Fruit fly (Drosophila melanogaster): ENCODE results near the gene vanin-like.

vanin-like gene

dm6 chrX:6201459-6201858 lies 900 bp downstream of the vanin-like start:
- no peak for TF ChIP-seq her (GFP tag; optimal IDR thresholded peaks at IDR 0.05)
- TF ChIP-seq gro (GFP tag; optimal IDR thresholded peaks at IDR 0.05) = peak; percentile 14
- peak; percentile 98 for TF ChIP-seq exex (tag; optimal IDR thresholded peaks at IDR 0.05)
- no peak for TF ChIP-seq CG1024 (GFP tag; IDR thresholded peaks at IDR 0.05)

- TF ChIP-seq Dek (tag; optimal IDR thresholded peaks at IDR 0.05) (no peak), CG32772 (GFP tag; IDR thresholded peaks at IDR 0.05) (no peak), her (GFP tag; optimal IDR thresholded peaks at IDR 0.05) (no peak)
Measured at dm6 chrX:6199791-6200190, 2.6 kb downstream of the vanin-like start, which contains the start of gene CG43090. CG43090 (minus strand) TSS chrX:6199891.

DNA sequence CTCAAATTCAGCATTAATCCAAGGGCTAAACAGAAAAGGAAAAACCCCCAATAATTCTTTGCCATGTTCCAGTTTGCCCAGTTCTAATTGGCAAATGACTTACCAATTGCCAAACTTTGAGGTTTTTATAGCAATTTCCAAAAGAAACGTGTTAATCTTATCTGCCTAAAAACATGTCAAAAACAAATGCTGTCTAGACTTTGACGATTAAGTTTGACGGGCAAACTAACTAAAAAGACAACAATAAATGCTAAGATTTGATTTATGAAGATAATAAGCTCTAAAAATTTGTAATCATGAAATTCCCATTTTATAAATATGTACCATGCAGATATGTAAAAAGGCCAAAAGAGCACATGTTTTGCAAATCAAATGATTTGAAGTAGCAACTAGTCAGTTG lies 3.8 kb downstream of the vanin-like start, which contains the start of gene CG32751:
Gene CG32751, minus strand, starts transcription at position 101 of the 400 bp plus-strand sequence.
- TF ChIP-seq CG11504 (tag; optimal IDR thresholded peaks at IDR 0.05) (no peak), Taf1 (GFP tag; IDR thresholded peaks at IDR 0.05) (no peak), CG3163 (GFP tag; optimal IDR thresholded peaks at IDR 0.05) (no peak), CG10431 (GFP tag; optimal IDR thresholded peaks at IDR 0.05) (no peak), lbe (GFP tag; optimal IDR thresholded peaks at IDR 0.05) (no peak), CG15073 (GFP tag; optimal IDR thresholded peaks at IDR 0.05) (no peak), en (GFP tag; optimal IDR thresholded peaks at IDR 0.05) (no peak), Chrac-16 (GFP tag; optimal IDR thresholded peaks at IDR 0.05) (no peak), Bteb2 (GFP tag; optimal IDR thresholded peaks at IDR 0.05) (no peak), CG30431 (GFP tag; optimal IDR thresholded peaks at IDR 0.05) (no peak), CG14860 (GFP tag; IDR thresholded peaks at IDR 0.05; ENCODE audit: partially characterized antibody) (no peak), Hsf (GFP tag; optimal IDR thresholded peaks at IDR 0.05) (no peak), CG16779 (GFP tag; IDR thresholded peaks at IDR 0.05) (no peak), BEAF-32 (GFP tag; optimal IDR thresholded peaks at IDR 0.05) (no peak), Bgb (GFP tag; IDR thresholded peaks at IDR 0.05; ENCODE audit: partially characterized antibody) (no peak), Abd-B (GFP tag; optimal IDR thresholded peaks at IDR 0.05) (no peak), CG8478 (optimal IDR thresholded peaks at IDR 0.05) (no peak), gcm (GFP tag; optimal IDR thresholded peaks at IDR 0.05) (no peak), CkIIα-i1 (GFP tag; IDR thresholded peaks at IDR 0.05) (no peak), CG7839 (tag; optimal IDR thresholded peaks at IDR 0.05) (no peak)

- TF ChIP-seq CG6654 (GFP tag; optimal IDR thresholded peaks at IDR 0.05) = no peak
- peak; percentile 22 for TF ChIP-seq cwo (GFP tag; optimal IDR thresholded peaks at IDR 0.05)
- TF ChIP-seq exex (tag; optimal IDR thresholded peaks at IDR 0.05) = peak; percentile 16
Measured at dm6 chrX:6196339-6196738, 6.0 kb downstream of the vanin-like start, which contains the start of gene CG32750. CG32750 (minus strand) TSS chrX:6196439.

dm6 chrX:6193183-6193810 lies 9.1 kb downstream of the vanin-like start:
- TF ChIP-seq CG30403 (GFP tag; optimal IDR thresholded peaks at IDR 0.05) (peak; percentile 75), z (GFP tag; IDR thresholded peaks at IDR 0.05) (no peak), Spps (tag; optimal IDR thresholded peaks at IDR 0.05) (no peak), stc (GFP tag; IDR thresholded peaks at IDR 0.05) (peak; percentile 92), pita (GFP tag; optimal IDR thresholded peaks at IDR 0.05) (no peak), CG15601 (tag; optimal IDR thresholded peaks at IDR 0.05) (peak; percentile 39), nmo (GFP tag; optimal IDR thresholded peaks at IDR 0.05) (peak; percentile 79), NC2β (GFP tag; optimal IDR thresholded peaks at IDR 0.05) (no peak), CG1024 (GFP tag; IDR thresholded peaks at IDR 0.05) (peak; percentile 67; the same call in 1 of the 2 replicates), bowl (GFP tag; IDR thresholded peaks at IDR 0.05) (peak; percentile 79; the same call in 1 of the 2 replicates), so (GFP tag; IDR thresholded peaks at IDR 0.05) (peak; percentile 88), ro (GFP tag; IDR thresholded peaks at IDR 0.05) (peak; percentile 34; the same call in 1 of the 2 replicates), CG16813 (GFP tag; IDR thresholded peaks at IDR 0.05; ENCODE audit: partially characterized antibody) (no peak), CG7372 (GFP tag; IDR thresholded peaks at IDR 0.05) (peak; percentile 89), trh (GFP tag; optimal IDR thresholded peaks at IDR 0.05) (no peak), Max (GFP tag; optimal IDR thresholded peaks at IDR 0.05) (peak; percentile 51), CG11085 (GFP tag; IDR thresholded peaks at IDR 0.05) (peak; percentile 65), CG10431 (GFP tag; optimal IDR thresholded peaks at IDR 0.05) (no peak), bcd (GFP tag; optimal IDR thresholded peaks at IDR 0.05) (peak; percentile 83)
